Worm (Caenorhabditis elegans) whole organism, L4 larva: ENCODE results near the gene K08D8.4.

Experiments used
- egl-27 ChIP-seq: sonication (generic microtip); optimal IDR thresholded peaks from 3 replicates; lab custom pipeline; 2017; ENCODE audit warnings: missing biosample characterization, missing genetic modification reagents, missing genetic modification characterization
- fos-1 ChIP-seq: fragments of 150-350 bp; optimal IDR thresholded peaks from 2 replicates; lab custom pipeline; 2014; ENCODE audit warnings: missing biosample characterization, missing genetic modification characterization
- tag-97 ChIP-seq: fragments of 200-800 bp; sonication (Bioruptor generic); IDR thresholded peaks from 2 replicates; pipeline ENCODE4 v1.3.6; 2022; ENCODE audit warnings: missing genetic modification characterization, missing compliant biosample characterization

ce11 chrIV:12906529-12906928 is 3.3 kb downstream of the K08D8.4 start, which contains the start of gene K08D8.3:
- TF ChIP-seq egl-27: no peak
- no peak for TF ChIP-seq fos-1 (tag; lab: Kevin White, UChicago)
- no peak for TF ChIP-seq tag-97 (GFP tag; lab: Robert Waterston, UW)
